Fruit fly (Drosophila melanogaster) whole organism, embryonic: ENCODE results near the gene Mo25.

ENCODE experiments used
- ATbp ChIP-seq: fragments of 200-800 bp; sonication (Bioruptor generic); optimal IDR thresholded peaks from 2 replicates; lab custom pipeline; 2017; ENCODE audit warnings: missing biosample characterization, mild to moderate bottlenecking, missing genetic modification characterization, missing genetic modification reagents
- Ada2b ChIP-seq: fragments of 200-800 bp; sonication (Bioruptor generic); IDR thresholded peaks from 2 replicates; pipeline ENCODE4 v1.3.6; 2022; ENCODE audit warnings: missing biosample characterization, missing genetic modification characterization
- Asciz ChIP-seq: fragments of 200-800 bp; sonication (Bioruptor generic); optimal IDR thresholded peaks from 2 replicates; lab custom pipeline; 2017; ENCODE audit warnings: missing biosample characterization, mild to moderate bottlenecking, missing genetic modification characterization, missing genetic modification reagents
- B-H1 ChIP-seq: fragments of 200-800 bp; sonication (Bioruptor generic); IDR thresholded peaks from 3 replicates; pipeline ENCODE4 v1.3.6; 2022; ENCODE audit warnings: missing biosample characterization, missing genetic modification characterization
- C15 ChIP-seq: fragments of 200-800 bp; sonication (Bioruptor generic); IDR thresholded peaks from 3 replicates; pipeline ENCODE4 v1.3.6; 2022; ENCODE audit warnings: missing biosample characterization, missing genetic modification characterization
- CG1024 ChIP-seq: fragments of 200-800 bp; sonication (Bioruptor generic); IDR thresholded peaks from 2 replicates; pipeline ENCODE4 v1.3.6; 2022; ENCODE audit warnings: missing biosample characterization, missing genetic modification characterization
- CG10366 ChIP-seq: fragments of 200-800 bp; sonication (Bioruptor generic); IDR thresholded peaks from 2 replicates; pipeline ENCODE4 v1.3.6; 2022; ENCODE audit warnings: missing biosample characterization, missing genetic modification characterization
- CG11723 ChIP-seq: fragments of 200-800 bp; sonication (Bioruptor generic); optimal IDR thresholded peaks from 2 replicates; lab custom pipeline; 2017; ENCODE audit warnings: missing biosample characterization, mild to moderate bottlenecking, missing genetic modification characterization
- CG12236 ChIP-seq: fragments of 200-800 bp; sonication (Bioruptor generic); optimal IDR thresholded peaks from 2 replicates; lab custom pipeline; 2016; ENCODE audit warnings: missing biosample characterization, missing genetic modification characterization
- CG13775 ChIP-seq: fragments of 200-800 bp; sonication (Bioruptor generic); optimal IDR thresholded peaks from 3 replicates; lab custom pipeline; 2017; ENCODE audit warnings: missing biosample characterization, mild to moderate bottlenecking, missing genetic modification characterization
- CG15073 ChIP-seq: fragments of 200-800 bp; sonication (Bioruptor generic); optimal IDR thresholded peaks from 2 replicates; lab custom pipeline; 2016; ENCODE audit warnings: missing biosample characterization, missing genetic modification characterization
- CG1529 ChIP-seq: fragments of 200-800 bp; sonication (Bioruptor generic); optimal IDR thresholded peaks from 3 replicates; lab custom pipeline; 2018; ENCODE audit warnings: missing biosample characterization, missing genetic modification characterization
- CG15479 ChIP-seq: fragments of 200-800 bp; sonication (Bioruptor generic); optimal IDR thresholded peaks from 3 replicates; lab custom pipeline; 2019; ENCODE audit warnings: missing biosample characterization, mild to moderate bottlenecking, missing genetic modification characterization, moderate library complexity
- CG17829 ChIP-seq: fragments of 200-800 bp; optimal IDR thresholded peaks from 2 replicates; lab custom pipeline; 2019; ENCODE audit warnings: missing biosample characterization, mild to moderate bottlenecking, missing genetic modification characterization, moderate library complexity
- CG2129 ChIP-seq: fragments of 200-800 bp; sonication (Bioruptor generic); IDR thresholded peaks from 2 replicates; pipeline ENCODE4 v1.3.6; 2022; ENCODE audit warnings: missing biosample characterization, missing genetic modification characterization; ENCODE audit not compliant: partially characterized antibody
- CG6254 ChIP-seq: fragments of 200-800 bp; sonication (Bioruptor generic); optimal IDR thresholded peaks from 3 replicates; lab custom pipeline; 2017; ENCODE audit warnings: mild to moderate bottlenecking, missing biosample characterization, missing genetic modification reagents, missing genetic modification characterization
- CG7928 ChIP-seq: fragments of 200-800 bp; sonication (Bioruptor generic); optimal IDR thresholded peaks from 2 replicates; lab custom pipeline; 2017; ENCODE audit warnings: missing biosample characterization, mild to moderate bottlenecking, missing genetic modification characterization
- CG7963 ChIP-seq: fragments of 200-800 bp; sonication (Bioruptor generic); IDR thresholded peaks from 3 replicates; pipeline ENCODE4 v1.3.6; 2022; ENCODE audit warnings: missing biosample characterization, missing genetic modification characterization; ENCODE audit not compliant: partially characterized antibody
- CG9437 ChIP-seq: fragments of 200-800 bp; sonication (Bioruptor generic); optimal IDR thresholded peaks from 2 replicates; lab custom pipeline; 2018; ENCODE audit warnings: missing biosample characterization, mild to moderate bottlenecking, missing genetic modification characterization
- Camta ChIP-seq: fragments of 200-800 bp; sonication (Bioruptor generic); optimal IDR thresholded peaks from 2 replicates; lab custom pipeline; 2016; ENCODE audit warnings: missing biosample characterization, missing genetic modification characterization
- CoRest ChIP-seq: fragments of 200-800 bp; sonication (Bioruptor generic); optimal IDR thresholded peaks from 3 replicates; lab custom pipeline; 2018; ENCODE audit warnings: missing biosample characterization, mild to moderate bottlenecking, missing genetic modification characterization, moderate library complexity
- Deaf1 ChIP-seq: fragments of 200-800 bp; optimal IDR thresholded peaks from 3 replicates; lab custom pipeline; 2019; ENCODE audit warnings: missing biosample characterization, mild to moderate bottlenecking, missing genetic modification characterization, moderate library complexity
- Dref ChIP-seq: fragments of 200-800 bp; sonication (Bioruptor generic); IDR thresholded peaks from 2 replicates; pipeline ENCODE4 v1.3.6; 2022; ENCODE audit warnings: missing biosample characterization, missing genetic modification characterization
- Eip74EF ChIP-seq, 2 experiments: fragments of 200-800 bp in 1 of 2; fragments of >200 bp in 1 of 2; sonication (Bioruptor generic) in 1 of 2; optimal IDR thresholded peaks; 2 replicates each; lab custom pipeline; 2017 to 2019; ENCODE audit warnings: missing biosample characterization in 2 of 2, missing genetic modification characterization in 2 of 2, mild to moderate bottlenecking in 1 of 2, moderate library complexity in 1 of 2
- Lim3 ChIP-seq: fragments of 200-800 bp; sonication (Bioruptor generic); IDR thresholded peaks from 2 replicates; pipeline ENCODE4 v1.3.6; 2022; ENCODE audit warnings: missing biosample characterization, missing genetic modification characterization
- Oaz ChIP-seq: fragments of 200-800 bp; sonication (Bioruptor generic); IDR thresholded peaks from 2 replicates; pipeline ENCODE4 v1.3.6; 2022; ENCODE audit warnings: missing biosample characterization, missing genetic modification characterization
- Pdp1 ChIP-seq, 2 experiments: fragments of 200-800 bp; sonication (Bioruptor generic); optimal IDR thresholded peaks; 3 replicates each; lab custom pipeline; 2016; ENCODE audit warnings: missing biosample characterization in 2 of 2, missing genetic modification characterization in 2 of 2, mild to moderate bottlenecking in 1 of 2, moderate library complexity in 1 of 2
- Rfx ChIP-seq: fragments of 200-800 bp; sonication (Bioruptor generic); IDR thresholded peaks from 2 replicates; pipeline ENCODE4 v1.3.6; 2022; ENCODE audit warnings: missing biosample characterization, missing genetic modification characterization
- ara ChIP-seq: fragments of 200-800 bp; sonication (Bioruptor generic); IDR thresholded peaks from 2 replicates; pipeline ENCODE4 v1.3.6; 2022; ENCODE audit warnings: missing biosample characterization, missing genetic modification characterization
- bab2 ChIP-seq: fragments of 200-800 bp; sonication (Bioruptor generic); optimal IDR thresholded peaks from 2 replicates; lab custom pipeline; 2016; ENCODE audit warnings: missing biosample characterization, missing genetic modification characterization
- chinmo ChIP-seq: fragments of 200-800 bp; sonication (Bioruptor generic); IDR thresholded peaks from 4 replicates; pipeline ENCODE4 v1.3.6; 2022; ENCODE audit warnings: missing biosample characterization, missing genetic modification characterization; ENCODE audit not compliant: partially characterized antibody
- dan ChIP-seq: fragments of 200-800 bp; sonication (Bioruptor generic); IDR thresholded peaks from 2 replicates; pipeline ENCODE4 v1.3.6; 2022; ENCODE audit warnings: missing biosample characterization, missing genetic modification characterization
- dimm ChIP-seq: fragments of 200-800 bp; sonication (Bioruptor generic); IDR thresholded peaks from 2 replicates; pipeline ENCODE4 v1.3.6; 2022; ENCODE audit warnings: missing biosample characterization, missing genetic modification characterization
- fd96Cb ChIP-seq: fragments of 200-800 bp; sonication (Bioruptor generic); optimal IDR thresholded peaks from 2 replicates; lab custom pipeline; 2018; ENCODE audit warnings: missing biosample characterization, mild to moderate bottlenecking, missing genetic modification characterization, moderate library complexity
- gsb ChIP-seq: fragments of 200-800 bp; sonication (Bioruptor generic); IDR thresholded peaks from 2 replicates; pipeline ENCODE4 v1.3.6; 2022; ENCODE audit warnings: missing biosample characterization, missing genetic modification characterization
- kah ChIP-seq: fragments of 200-800 bp; sonication (Bioruptor generic); optimal IDR thresholded peaks from 2 replicates; lab custom pipeline; 2018; ENCODE audit warnings: missing biosample characterization, mild to moderate bottlenecking, missing genetic modification characterization
- kni ChIP-seq: fragments of 200-800 bp; sonication (Bioruptor generic); optimal IDR thresholded peaks from 3 replicates; lab custom pipeline; 2017; ENCODE audit warnings: mild to moderate bottlenecking, missing biosample characterization, missing genetic modification reagents, missing genetic modification characterization
- lbe ChIP-seq: fragments of 200-800 bp; sonication (Bioruptor generic); optimal IDR thresholded peaks from 2 replicates; lab custom pipeline; 2016; ENCODE audit warnings: missing biosample characterization, mild to moderate bottlenecking, missing genetic modification characterization
- mirr ChIP-seq: fragments of 200-800 bp; sonication (Bioruptor generic); optimal IDR thresholded peaks from 3 replicates; lab custom pipeline; 2018; ENCODE audit warnings: missing biosample characterization, mild to moderate bottlenecking, missing genetic modification characterization
- oc ChIP-seq: fragments of 200-800 bp; sonication (Bioruptor generic); optimal IDR thresholded peaks from 2 replicates; lab custom pipeline; 2018; ENCODE audit warnings: missing biosample characterization, mild to moderate bottlenecking, missing genetic modification characterization, moderate library complexity
- sc ChIP-seq, 3 experiments: fragments of >200 bp in 2 of 3; fragments of 200-800 bp in 1 of 3; sonication (Bioruptor generic) in 1 of 3; optimal IDR thresholded peaks; 2 replicates in 2 of 3; 3 replicates in 1 of 3; lab custom pipeline; 2017; ENCODE audit warnings: mild to moderate bottlenecking in 1 of 3, missing biosample characterization in 1 of 3, missing genetic modification characterization in 1 of 3, missing genetic modification reagents in 1 of 3
- so ChIP-seq: fragments of 200-800 bp; sonication (Bioruptor generic); IDR thresholded peaks from 3 replicates; pipeline ENCODE4 v1.3.6; 2022; ENCODE audit warnings: missing biosample characterization, missing genetic modification characterization
- tgo ChIP-seq: fragments of 200-800 bp; sonication (Bioruptor generic); IDR thresholded peaks from 3 replicates; pipeline ENCODE4 v1.3.6; 2022; ENCODE audit warnings: missing biosample characterization, missing genetic modification characterization
- tio ChIP-seq: fragments of 200-800 bp; sonication (Bioruptor generic); optimal IDR thresholded peaks from 2 replicates; lab custom pipeline; 2017; ENCODE audit warnings: missing biosample characterization, missing genetic modification characterization, inconsistent platforms
- ttk ChIP-seq: fragments of 200-800 bp; sonication (Bioruptor generic); IDR thresholded peaks from 2 replicates; pipeline ENCODE4 v2.1.2; 2022; ENCODE audit warnings: missing biosample characterization, missing genetic modification characterization
- unc-4 ChIP-seq: fragments of 200-800 bp; sonication (Bioruptor generic); IDR thresholded peaks from 2 replicates; pipeline ENCODE4 v1.3.6; 2022; ENCODE audit warnings: missing biosample characterization, missing genetic modification characterization; ENCODE audit not compliant: partially characterized antibody
- wek ChIP-seq: fragments of 200-800 bp; sonication (Bioruptor generic); optimal IDR thresholded peaks from 3 replicates; lab custom pipeline; 2018; ENCODE audit warnings: missing biosample characterization, mild to moderate bottlenecking, missing genetic modification characterization, moderate library complexity
- zen2 ChIP-seq: fragments of 200-800 bp; sonication (Bioruptor generic); IDR thresholded peaks from 3 replicates; pipeline ENCODE4 v1.3.6; 2022; ENCODE audit warnings: missing biosample characterization, missing genetic modification characterization; ENCODE audit not compliant: partially characterized antibody

The Mo25 gene

DNA sequence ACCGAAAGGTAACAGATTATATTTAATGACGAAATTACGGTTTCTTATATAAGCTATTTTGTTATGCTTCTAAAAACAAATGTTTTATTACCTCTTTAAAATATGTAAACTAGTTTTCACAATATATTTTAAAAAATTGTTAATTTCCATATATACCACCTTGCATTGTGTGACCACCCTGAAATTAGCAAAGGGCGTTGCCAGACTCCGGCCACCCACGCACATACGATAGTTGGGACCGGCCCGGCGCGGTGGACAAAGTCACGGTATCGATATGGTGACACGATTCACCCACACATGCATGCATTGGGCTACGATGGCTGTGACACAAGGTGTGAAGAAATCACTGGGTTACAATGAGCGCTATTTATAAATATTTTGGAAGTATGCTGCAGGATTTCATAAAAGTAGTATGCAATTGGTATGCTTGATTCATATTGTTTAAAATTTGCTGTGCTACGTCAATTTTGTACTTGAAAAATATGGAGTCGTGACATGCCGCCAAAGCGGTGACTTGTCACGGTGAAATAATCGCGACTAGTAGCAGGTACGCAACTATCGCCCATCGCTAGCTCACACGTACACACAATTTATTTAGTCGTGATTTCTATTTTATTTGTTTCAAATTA, 27.2 kb downstream of the Mo25 start (continued):
- no peak for TF ChIP-seq CG11723
- TF ChIP-seq C15 (GFP tag; lab: Robert Waterston, UW): no peak
- no peak for TF ChIP-seq sc (optimal IDR thresholded peaks at IDR 0.05; lab: Kevin White, UChicago)
- peak; percentile 11 for TF ChIP-seq sc (GFP tag; optimal IDR thresholded peaks at IDR 0.05; lab: Kevin White, UChicago)
- no peak for TF ChIP-seq CG15479 (GFP tag; lab: Kevin White, UChicago)
- peak; percentile 83 for TF ChIP-seq Rfx (GFP tag; lab: Robert Waterston, UW)
- TF ChIP-seq Dref: peak; percentile 52
- TF ChIP-seq lbe (GFP tag; lab: Kevin White, UChicago): peak; percentile 45
- peak; percentile 82; the same call in 2 of the 4 replicates for TF ChIP-seq chinmo
- no peak for TF ChIP-seq tio
- TF ChIP-seq ara (GFP tag; lab: Robert Waterston, UW): no peak
- TF ChIP-seq Eip74EF (GFP tag; optimal IDR thresholded peaks at IDR 0.05; lab: Kevin White, UChicago): no peak
- peak; percentile 87; the same call in 2 of the 3 replicates for TF ChIP-seq zen2
- peak; percentile 61 for TF ChIP-seq CG17829 (tag; lab: Kevin White, UChicago)
- TF ChIP-seq CG1024 (GFP tag; lab: Robert Waterston, UW): 0 out of 2 replicates have a peak, but pooled peaks have one; percentile 18
- peak; percentile 59 for TF ChIP-seq Camta
- TF ChIP-seq so (GFP tag; lab: Robert Waterston, UW): 0 out of 3 replicates have a peak, but pooled peaks have one; percentile 43
- TF ChIP-seq kah (GFP tag; lab: Kevin White, UChicago): no peak
- peak; percentile 79; the same call in 2 of the 3 replicates for TF ChIP-seq CG7963 (GFP tag; lab: Robert Waterston, UW)
- peak; percentile 15 for TF ChIP-seq oc (tag; lab: Kevin White, UChicago)
- no peak for TF ChIP-seq Lim3 (GFP tag; lab: Robert Waterston, UW)
- TF ChIP-seq fd96Cb (tag; lab: Kevin White, UChicago): peak; percentile 22
- TF ChIP-seq Ada2b: peak; percentile 51
- peak; percentile 57 for TF ChIP-seq B-H1 (GFP tag; lab: Robert Waterston, UW)
- no peak for TF ChIP-seq CG12236 (GFP tag; lab: Kevin White, UChicago)
- no peak for TF ChIP-seq dimm (GFP tag; lab: Robert Waterston, UW)
- 0 out of 2 replicates have a peak, but pooled peaks have one; percentile 10 for TF ChIP-seq ttk
- TF ChIP-seq CG7928 (GFP tag; lab: Kevin White, UChicago): no peak
- no peak for TF ChIP-seq CG15073 (GFP tag; lab: Kevin White, UChicago)
- TF ChIP-seq Oaz (GFP tag; lab: Robert Waterston, UW): no peak
- no peak for TF ChIP-seq dan
- TF ChIP-seq gsb (GFP tag; lab: Robert Waterston, UW): peak; percentile 11; the same call in 1 of the 2 replicates
- peak; percentile 8 for TF ChIP-seq CG9437 (GFP tag; lab: Kevin White, UChicago)
- no peak for TF ChIP-seq ATbp
- TF ChIP-seq Deaf1 (tag; lab: Kevin White, UChicago): no peak
- no peak for TF ChIP-seq wek (GFP tag; lab: Kevin White, UChicago)
- TF ChIP-seq mirr: peak; percentile 15
- peak; percentile 90 for TF ChIP-seq CG2129 (GFP tag; lab: Robert Waterston, UW)
- TF ChIP-seq CG6254 (GFP tag; lab: Kevin White, UChicago): no peak
- TF ChIP-seq CG10366 (GFP tag; lab: Robert Waterston, UW): peak; percentile 55
- peak; percentile 52 for TF ChIP-seq bab2 (GFP tag; lab: Kevin White, UChicago)
- peak; percentile 66 for TF ChIP-seq kni (GFP tag; lab: Kevin White, UChicago)
- peak; percentile 57 to 58 for TF ChIP-seq Pdp1 (GFP tag; optimal IDR thresholded peaks at IDR 0.05; lab: Kevin White, UChicago)
- TF ChIP-seq unc-4: peak; percentile 95
- no peak for TF ChIP-seq Asciz (GFP tag; lab: Kevin White, UChicago)
- TF ChIP-seq tgo: peak; percentile 28; the same call in 1 of the 3 replicates
- TF ChIP-seq CG1529 (GFP tag; lab: Kevin White, UChicago): peak; percentile 18
- peak; percentile 74 for TF ChIP-seq CoRest (tag; lab: Kevin White, UChicago)
- TF ChIP-seq CG13775: peak; percentile 52
